Worm (Caenorhabditis elegans) whole organism, L1 larva: ENCODE results near the gene ZC239.16.

Experiments
- ama-1 ChIP-seq: fragments of 150-350 bp; optimal IDR thresholded peaks from 2 replicates; lab custom pipeline; 2014
- egl-27 ChIP-seq, 2 experiments: fragments of 150-350 bp in 1 of 2; sonication (generic microtip); optimal IDR thresholded peaks; 3 replicates each; lab custom pipeline; 2017 to 2018; ENCODE audit warnings: missing biosample characterization in 2 of 2, missing genetic modification characterization in 2 of 2, missing genetic modification reagents in 2 of 2
- elt-3 ChIP-seq, 6 experiments: fragments of 150-350 bp in 1 of 6; sonication (generic microtip); optimal IDR thresholded peaks; 2 replicates each; lab custom pipeline; 2017 to 2018; ENCODE audit warnings: missing biosample characterization in 6 of 6, missing genetic modification characterization in 6 of 6, inconsistent platforms in 1 of 6
- fos-1 ChIP-seq: fragments of 150-350 bp; optimal IDR thresholded peaks from 2 replicates; lab custom pipeline; 2014; ENCODE audit warnings: missing biosample characterization, missing genetic modification characterization
- grh-1 ChIP-seq: fragments of 200-800 bp; sonication (Bioruptor generic); IDR thresholded peaks from 2 replicates; pipeline ENCODE4 v1.3.6; 2022; ENCODE audit warnings: missing genetic modification reagents, missing genetic modification characterization, missing compliant biosample characterization
- lin-15B ChIP-seq: fragments of 150-350 bp; sonication (generic microtip); optimal IDR thresholded peaks from 3 replicates; lab custom pipeline; 2014; ENCODE audit warnings: missing biosample characterization, missing genetic modification characterization
- nhr-85 ChIP-seq: sonication (generic microtip); peaks from one replicate; lab custom pipeline; 2016; ENCODE audit warnings: missing genetic modification characterization, inconsistent platforms, missing compliant biosample characterization

ce11 chrII:3244758-3245157 lies 19.6 kb upstream of the ZC239.16 start:
- TF ChIP-seq grh-1 (GFP tag; lab: Robert Waterston, UW) (no peak), lin-15B (no peak), ama-1 (lab: Kevin White, UChicago) (no peak), nhr-85 (tag; lab: Kevin White, UChicago) (no peak), egl-27 (tag; optimal IDR thresholded peaks at IDR 0.05; lab: Kevin White, UChicago) (no peak), elt-3 (tag; optimal IDR thresholded peaks at IDR 0.05; lab: Kevin White, UChicago) (no peak), fos-1 (tag; lab: Kevin White, UChicago) (no peak)
